Worm (Caenorhabditis elegans) whole organism, mixed stage, embryonic: Measurements from ENCODE around the gene prp-18.

Source experiments
- ceh-83 ChIP-seq: fragments of 200-800 bp; sonication (Bioruptor generic); optimal IDR thresholded peaks from 2 replicates; lab custom pipeline; 2018; ENCODE audit warnings: mild to moderate bottlenecking, missing genetic modification characterization, missing compliant biosample characterization
- ham-2 ChIP-seq: fragments of 200-800 bp; sonication (Bioruptor generic); optimal IDR thresholded peaks from 2 replicates; lab custom pipeline; 2018; ENCODE audit warnings: mild to moderate bottlenecking, missing genetic modification characterization, missing compliant biosample characterization
- lsy-2 ChIP-seq: fragments of 150-350 bp; optimal IDR thresholded peaks from 2 replicates; lab custom pipeline; 2014; ENCODE audit warnings: missing biosample characterization, missing genetic modification characterization
- mep-1 ChIP-seq: fragments of 150-350 bp; optimal IDR thresholded peaks from 2 replicates; lab custom pipeline; 2017; ENCODE audit warnings: missing biosample characterization, missing genetic modification reagents, missing genetic modification characterization, inconsistent platforms
- sptf-1 ChIP-seq: sonication (generic microtip); optimal IDR thresholded peaks from 2 replicates; lab custom pipeline; 2017; ENCODE audit warnings: mild to moderate bottlenecking, missing genetic modification characterization, moderate library complexity, missing compliant biosample characterization
- unc-62 ChIP-seq: fragments of 150-350 bp; optimal IDR thresholded peaks from 2 replicates; lab custom pipeline; 2014; ENCODE audit warnings: missing biosample characterization, missing genetic modification reagents, missing genetic modification characterization
- zip-8 ChIP-seq: fragments of 150-350 bp; optimal IDR thresholded peaks from 2 replicates; lab custom pipeline; 2014; ENCODE audit warnings: missing biosample characterization, missing genetic modification characterization
- ztf-11 ChIP-seq: fragments of 150-350 bp; optimal IDR thresholded peaks from 2 replicates; lab custom pipeline; 2014; ENCODE audit warnings: missing biosample characterization, missing genetic modification characterization

DNA sequence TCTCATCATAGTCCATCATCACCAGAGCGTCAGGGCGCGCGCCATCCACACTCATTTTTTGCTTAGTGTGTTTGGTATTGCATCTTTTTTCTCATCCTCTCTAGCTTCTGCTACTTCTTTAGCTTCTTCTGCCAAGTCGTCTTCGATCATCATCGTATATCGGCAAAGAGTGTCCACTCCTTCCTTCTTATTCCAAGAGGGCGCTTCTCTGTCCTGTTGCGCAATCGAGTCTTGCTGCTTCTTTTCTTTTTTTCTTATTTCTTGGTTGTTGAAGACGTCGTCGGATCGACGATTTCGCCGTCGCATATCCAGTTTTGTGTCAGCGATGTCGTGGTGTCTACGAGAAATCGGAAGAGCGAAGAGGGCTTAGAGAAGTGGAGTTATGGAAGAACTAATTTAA lies 28.9 kb upstream of the prp-18 start:
- TF ChIP-seq ham-2 (no peak), ztf-11 (no peak), sptf-1 (tag; lab: Kevin White, UChicago) (no peak), zip-8 (peak; percentile 4), lsy-2 (tag; lab: Kevin White, UChicago) (no peak), ceh-83 (GFP tag; lab: Kevin White, UChicago) (no peak), mep-1 (tag; lab: Kevin White, UChicago) (no peak), unc-62 (no peak)
